Worm (Caenorhabditis elegans): ENCODE results near the gene spe-51.

ce11 chrIV:4650624-4651094 lies 41.9 kb upstream of the spe-51 start, which contains the start of gene ubc-9:
- peak; percentile 52 for TF ChIP-seq him-1 (tag; optimal IDR thresholded peaks at IDR 0.05)
- peak; percentile 27 for TF ChIP-seq W03F9.2 (tag; optimal IDR thresholded peaks at IDR 0.05)

Data from whole organism, L4/young adult.